Worm (Caenorhabditis elegans) whole organism, L4/young adult: ENCODE data around the gene aptf-2.
"Not testable (repeated sequence)": the region's sequence is repeated elsewhere in the genome, so short reads cannot be mapped to it uniquely, and the experiment has no call there.

Source experiments
- W03F9.2 ChIP-seq: fragments of 150-350 bp; optimal IDR thresholded peaks from 2 replicates; lab custom pipeline; 2014; ENCODE audit warnings: missing biosample characterization, missing genetic modification characterization
- dao-5 ChIP-seq: sonication (generic microtip); optimal IDR thresholded peaks from 2 replicates; lab custom pipeline; 2016; ENCODE audit warnings: missing genotype, missing genetic modification characterization, moderate library complexity, missing compliant biosample characterization
- him-1 ChIP-seq: sonication (generic microtip); optimal IDR thresholded peaks from 2 replicates; lab custom pipeline; 2016; ENCODE audit warnings: missing genotype, missing genetic modification reagents, missing genetic modification characterization, missing compliant biosample characterization

aptf-2 gene

ce11 chrIV:13415739-13416271 is at the start of gene aptf-2, which contains the start of gene pik-1:
Gene aptf-2, minus strand, starts transcription at chrIV:13416051.
Gene pik-1, plus strand, starts transcription at chrIV:13416041.
- TF ChIP-seq dao-5 (tag; lab: Kevin White, UChicago) (no peak), him-1 (tag; lab: Kevin White, UChicago) (no peak), W03F9.2 (tag; lab: Kevin White, UChicago) (no peak)

ce11 chrIV:13460876-13461275 is 45.0 kb upstream of the aptf-2 start, which contains the start of gene Y38H8A.12:
Gene Y38H8A.12, minus strand, starts transcription at chrIV:13460976.
- no peak for TF ChIP-seq him-1 (tag; lab: Kevin White, UChicago)
- no peak for TF ChIP-seq dao-5 (tag; lab: Kevin White, UChicago)
- no peak for TF ChIP-seq W03F9.2 (tag; lab: Kevin White, UChicago)

ce11 chrIV:13458237-13458636 is 42.4 kb upstream of the aptf-2 start:
- TF ChIP-seq W03F9.2 (tag; lab: Kevin White, UChicago), result no peak
- TF ChIP-seq him-1 (tag; lab: Kevin White, UChicago), result no peak
- no peak for TF ChIP-seq dao-5 (tag; lab: Kevin White, UChicago)

- TF ChIP-seq W03F9.2 (tag; lab: Kevin White, UChicago) (no peak), dao-5 (tag; lab: Kevin White, UChicago) (no peak), him-1 (tag; lab: Kevin White, UChicago) (no peak)
These were observed 41.0 kb upstream of the aptf-2 start for ce11 chrIV:13456893-13457292.

ce11 chrIV:13455200-13455599 is 39.3 kb upstream of the aptf-2 start, which contains the start of gene Y38H8A.7:
Gene Y38H8A.7, plus strand, starts transcription at chrIV:13455500.
- TF ChIP-seq him-1, W03F9.2, dao-5 (tag; lab: Kevin White, UChicago): not testable (repeated sequence)

- TF ChIP-seq him-1 (tag; lab: Kevin White, UChicago) (no peak), W03F9.2 (tag; lab: Kevin White, UChicago) (no peak), dao-5 (tag; lab: Kevin White, UChicago) (no peak)
These were observed 38.8 kb upstream of the aptf-2 start, which contains the start of gene uso-1 for ce11 chrIV:13454698-13455097. Gene uso-1, minus strand, starts transcription at chrIV:13454798.

- TF ChIP-seq W03F9.2 (tag; lab: Kevin White, UChicago) (no peak), him-1 (tag; lab: Kevin White, UChicago) (no peak), dao-5 (tag; lab: Kevin White, UChicago) (no peak)
These were observed 37.7 kb upstream of the aptf-2 start for ce11 chrIV:13453509-13453908.

- TF ChIP-seq W03F9.2 (tag; lab: Kevin White, UChicago) (no peak), dao-5 (tag; lab: Kevin White, UChicago) (no peak), him-1 (tag; lab: Kevin White, UChicago) (no peak)
These were observed 34.9 kb upstream of the aptf-2 start for ce11 chrIV:13450740-13451139.

ce11 chrIV:13445275-13445674 is 29.4 kb upstream of the aptf-2 start, which contains the start of gene mam-3:
Gene mam-3, minus strand, starts transcription at chrIV:13445375.
- no peak for TF ChIP-seq him-1 (tag; lab: Kevin White, UChicago)
- TF ChIP-seq W03F9.2 (tag; lab: Kevin White, UChicago), result no peak
- no peak for TF ChIP-seq dao-5 (tag; lab: Kevin White, UChicago)

ce11 chrIV:13433904-13434303 is 18.1 kb upstream of the aptf-2 start, which contains the start of gene K09B11.5:
Gene K09B11.5, minus strand, starts transcription at chrIV:13434004.
- not testable (repeated sequence) for TF ChIP-seq him-1, W03F9.2, dao-5 (tag; lab: Kevin White, UChicago)

- no peak for TF ChIP-seq dao-5 (tag; lab: Kevin White, UChicago)
- no peak for TF ChIP-seq him-1 (tag; lab: Kevin White, UChicago)
- TF ChIP-seq W03F9.2 (tag; lab: Kevin White, UChicago), result no peak
These were observed 13.4 kb upstream of the aptf-2 start, which contains the start of gene K09B11.4 for ce11 chrIV:13429240-13429639. Gene K09B11.4, plus strand, starts transcription at chrIV:13429540.

- TF ChIP-seq W03F9.2 (tag; lab: Kevin White, UChicago), result no peak
- TF ChIP-seq him-1 (tag; lab: Kevin White, UChicago), result no peak
- no peak for TF ChIP-seq dao-5 (tag; lab: Kevin White, UChicago)
These were observed 6.3 kb upstream of the aptf-2 start, which contains the start of gene nol-9 for ce11 chrIV:13422200-13422599. Gene nol-9, plus strand, starts transcription at chrIV:13422500.

- TF ChIP-seq him-1 (tag; lab: Kevin White, UChicago), result no peak
- TF ChIP-seq dao-5 (tag; lab: Kevin White, UChicago), result no peak
- no peak for TF ChIP-seq W03F9.2 (tag; lab: Kevin White, UChicago)
These were observed 2.9 kb downstream of the aptf-2 start, which contains the start of gene gcl-1 for ce11 chrIV:13412845-13413383. Gene gcl-1, minus strand, starts transcription at chrIV:13412895.
